Fruit fly (Drosophila melanogaster) whole organism, embryonic: ENCODE results near the gene CIA30.

Experiments used
- CG10321 ChIP-seq: fragments of 200-800 bp; sonication (Bioruptor generic); IDR thresholded peaks from 2 replicates; pipeline ENCODE4 v1.3.6; 2022; ENCODE audit warnings: missing biosample characterization, missing genetic modification characterization
- CG10543 ChIP-seq: fragments of 200-800 bp; sonication (Bioruptor generic); optimal IDR thresholded peaks from 3 replicates; lab custom pipeline; 2017; ENCODE audit warnings: missing biosample characterization, mild to moderate bottlenecking, missing genetic modification characterization, moderate library complexity
- CG11085 ChIP-seq: fragments of 200-800 bp; sonication (Bioruptor generic); IDR thresholded peaks from 2 replicates; pipeline ENCODE4 v1.3.6; 2022; ENCODE audit warnings: missing biosample characterization, missing genetic modification characterization
- CG12219 ChIP-seq: fragments of 200-800 bp; sonication (Bioruptor generic); optimal IDR thresholded peaks from 3 replicates; lab custom pipeline; 2018; ENCODE audit warnings: missing biosample characterization, mild to moderate bottlenecking, missing genetic modification characterization
- CG15479 ChIP-seq: fragments of 200-800 bp; sonication (Bioruptor generic); optimal IDR thresholded peaks from 3 replicates; lab custom pipeline; 2019; ENCODE audit warnings: missing biosample characterization, mild to moderate bottlenecking, missing genetic modification characterization, moderate library complexity
- CG17612 ChIP-seq: fragments of 200-800 bp; sonication (Bioruptor generic); IDR thresholded peaks from 2 replicates; pipeline ENCODE4 v1.3.6; 2022; ENCODE audit warnings: missing biosample characterization, missing genetic modification characterization
- CG1792 ChIP-seq: fragments of 200-800 bp; sonication (Bioruptor generic); optimal IDR thresholded peaks from 2 replicates; lab custom pipeline; 2016; ENCODE audit warnings: missing biosample characterization, missing genetic modification characterization
- CG2678 ChIP-seq: fragments of 200-800 bp; sonication (Bioruptor generic); optimal IDR thresholded peaks from 3 replicates; lab custom pipeline; 2019; ENCODE audit warnings: missing biosample characterization, mild to moderate bottlenecking, missing genetic modification characterization, moderate library complexity
- CG3163 ChIP-seq: fragments of 200-800 bp; sonication (Bioruptor generic); optimal IDR thresholded peaks from 3 replicates; lab custom pipeline; 2016; ENCODE audit warnings: missing biosample characterization, missing genetic modification characterization
- CG34224 ChIP-seq: fragments of 200-800 bp; sonication (Bioruptor generic); IDR thresholded peaks from 3 replicates; pipeline ENCODE4 v1.3.6; 2022; ENCODE audit warnings: missing biosample characterization, missing genetic modification characterization; ENCODE audit not compliant: partially characterized antibody
- CG3995 ChIP-seq: fragments of 200-800 bp; sonication (Bioruptor generic); optimal IDR thresholded peaks from 3 replicates; lab custom pipeline; 2016; ENCODE audit warnings: missing biosample characterization, missing genetic modification characterization
- CG4360 ChIP-seq: fragments of 200-800 bp; sonication (Bioruptor generic); IDR thresholded peaks from 2 replicates; pipeline ENCODE4 v1.3.6; 2022; ENCODE audit warnings: missing biosample characterization, missing genetic modification characterization
- CG4404 ChIP-seq: fragments of 200-800 bp; sonication (Bioruptor generic); IDR thresholded peaks from 2 replicates; pipeline ENCODE4 v1.3.6; 2022; ENCODE audit warnings: missing biosample characterization, missing genetic modification characterization
- CG7963 ChIP-seq: fragments of 200-800 bp; sonication (Bioruptor generic); IDR thresholded peaks from 3 replicates; pipeline ENCODE4 v1.3.6; 2022; ENCODE audit warnings: missing biosample characterization, missing genetic modification characterization; ENCODE audit not compliant: partially characterized antibody
- CG7987 ChIP-seq: fragments of 200-800 bp; sonication (Bioruptor generic); optimal IDR thresholded peaks from 2 replicates; lab custom pipeline; 2018; ENCODE audit warnings: missing biosample characterization, mild to moderate bottlenecking, missing genetic modification characterization, moderate library complexity
- CG8924 ChIP-seq: fragments of 200-800 bp; optimal IDR thresholded peaks from 3 replicates; lab custom pipeline; 2019; ENCODE audit warnings: missing biosample characterization, mild to moderate bottlenecking, missing genetic modification characterization, moderate library complexity
- CG9437 ChIP-seq: fragments of 200-800 bp; sonication (Bioruptor generic); optimal IDR thresholded peaks from 2 replicates; lab custom pipeline; 2018; ENCODE audit warnings: missing biosample characterization, mild to moderate bottlenecking, missing genetic modification characterization
- Deaf1 ChIP-seq: fragments of 200-800 bp; optimal IDR thresholded peaks from 3 replicates; lab custom pipeline; 2019; ENCODE audit warnings: missing biosample characterization, mild to moderate bottlenecking, missing genetic modification characterization, moderate library complexity
- Dp ChIP-seq: fragments of 200-800 bp; sonication (Bioruptor generic); optimal IDR thresholded peaks from 2 replicates; lab custom pipeline; 2018; ENCODE audit warnings: missing biosample characterization, mild to moderate bottlenecking, missing genetic modification characterization, moderate library complexity
- Fer2 ChIP-seq: fragments of 200-800 bp; sonication (Bioruptor generic); optimal IDR thresholded peaks from 2 replicates; lab custom pipeline; 2018; ENCODE audit warnings: missing biosample characterization, mild to moderate bottlenecking, missing genetic modification characterization, moderate library complexity
- GATAe ChIP-seq: fragments of 200-800 bp; sonication (Bioruptor generic); conservative IDR thresholded peaks from 2 replicates; pipeline ENCODE4 v1.3.6; 2022; ENCODE audit warnings: missing biosample characterization, missing genetic modification characterization
- H15 ChIP-seq: fragments of 200-800 bp; sonication (Bioruptor generic); IDR thresholded peaks from 3 replicates; pipeline ENCODE4 v1.3.6; 2022; ENCODE audit warnings: missing biosample characterization, missing genetic modification characterization
- H2.0 ChIP-seq: fragments of 200-800 bp; sonication (Bioruptor generic); IDR thresholded peaks from 2 replicates; pipeline ENCODE4 v1.3.6; 2022; ENCODE audit warnings: missing biosample characterization, missing genetic modification characterization
- Lpt ChIP-seq: fragments of >200 bp; optimal IDR thresholded peaks from 2 replicates; lab custom pipeline; 2018; ENCODE audit warnings: missing biosample characterization, missing genetic modification characterization
- Meics ChIP-seq: fragments of 200-800 bp; sonication (Bioruptor generic); optimal IDR thresholded peaks from 2 replicates; lab custom pipeline; 2017; ENCODE audit warnings: missing biosample characterization, mild to moderate bottlenecking, missing genetic modification characterization
- Nf-YB ChIP-seq: fragments of 200-800 bp; sonication (Bioruptor generic); optimal IDR thresholded peaks from 3 replicates; lab custom pipeline; 2019; ENCODE audit warnings: missing biosample characterization, mild to moderate bottlenecking, missing genetic modification characterization, moderate library complexity
- Sox102F ChIP-seq: fragments of 200-800 bp; sonication (Bioruptor generic); optimal IDR thresholded peaks from 2 replicates; lab custom pipeline; 2018; ENCODE audit warnings: missing biosample characterization, mild to moderate bottlenecking, missing genetic modification characterization, moderate library complexity
- Usf ChIP-seq: fragments of 200-800 bp; sonication (Bioruptor generic); optimal IDR thresholded peaks from 2 replicates; lab custom pipeline; 2017; ENCODE audit warnings: missing genotype, missing biosample characterization, missing genetic modification characterization
- caup ChIP-seq: fragments of 200-800 bp; sonication (Bioruptor generic); optimal IDR thresholded peaks from 3 replicates; lab custom pipeline; 2017; ENCODE audit warnings: missing biosample characterization, mild to moderate bottlenecking, missing genetic modification characterization, moderate library complexity; ENCODE audit not compliant: severe bottlenecking
- chinmo ChIP-seq: fragments of 200-800 bp; sonication (Bioruptor generic); IDR thresholded peaks from 4 replicates; pipeline ENCODE4 v1.3.6; 2022; ENCODE audit warnings: missing biosample characterization, missing genetic modification characterization; ENCODE audit not compliant: partially characterized antibody
- dmrt11E ChIP-seq: fragments of 200-800 bp; sonication (Bioruptor generic); optimal IDR thresholded peaks from 3 replicates; lab custom pipeline; 2018; ENCODE audit warnings: missing biosample characterization, mild to moderate bottlenecking, missing genetic modification characterization, moderate library complexity
- esg ChIP-seq: fragments of 200-800 bp; sonication (Bioruptor generic); conservative IDR thresholded peaks from 2 replicates; pipeline ENCODE4 v1.3.6; 2022; ENCODE audit warnings: missing biosample characterization, missing genetic modification characterization
- eyg ChIP-seq: fragments of 200-800 bp; sonication (Bioruptor generic); optimal IDR thresholded peaks from 3 replicates; lab custom pipeline; 2016; ENCODE audit warnings: missing biosample characterization, missing genetic modification characterization
- hbn ChIP-seq: fragments of 200-800 bp; sonication (Bioruptor generic); IDR thresholded peaks from 2 replicates; pipeline ENCODE4 v1.3.6; 2022; ENCODE audit warnings: missing biosample characterization, missing genetic modification characterization; ENCODE audit not compliant: partially characterized antibody
- hkb ChIP-seq, 2 experiments: fragments of 200-800 bp in 1 of 2; fragments of >200 bp in 1 of 2; sonication (Bioruptor generic) in 1 of 2; IDR thresholded peaks in 1 of 2; optimal IDR thresholded peaks in 1 of 2; 2 replicates each; pipeline versions ENCODE4 v1.3.6 to Lab custom; 2017 to 2022; ENCODE audit warnings: missing biosample characterization in 1 of 2, missing genetic modification characterization in 1 of 2
- jigr1 ChIP-seq: fragments of 200-800 bp; sonication (Bioruptor generic); IDR thresholded peaks from 3 replicates; pipeline ENCODE4 v1.3.6; 2022; ENCODE audit warnings: missing biosample characterization, missing genetic modification characterization
- klu ChIP-seq: fragments of 200-800 bp; sonication (Bioruptor generic); IDR thresholded peaks from 2 replicates; pipeline ENCODE4 v1.3.6; 2022; ENCODE audit warnings: missing biosample characterization, missing genetic modification characterization
- knrl ChIP-seq: fragments of 200-800 bp; sonication (Bioruptor generic); IDR thresholded peaks from 3 replicates; pipeline ENCODE4 v1.3.6; 2022; ENCODE audit warnings: missing biosample characterization, missing genetic modification characterization; ENCODE audit not compliant: partially characterized antibody
- lola ChIP-seq, 3 experiments: fragments of >200 bp in 2 of 3; fragments of 200-800 bp in 1 of 3; sonication (Bioruptor generic) in 1 of 3; optimal IDR thresholded peaks; 2 replicates each; lab custom pipeline; 2017 to 2019; ENCODE audit warnings: missing biosample characterization in 3 of 3, missing genetic modification characterization in 3 of 3, mild to moderate bottlenecking in 1 of 3, moderate library complexity in 1 of 3
- mam ChIP-seq: fragments of 200-800 bp; sonication (Bioruptor generic); optimal IDR thresholded peaks from 3 replicates; lab custom pipeline; 2016; ENCODE audit warnings: missing biosample characterization, missing genetic modification characterization
- org-1 ChIP-seq: fragments of 200-800 bp; sonication (Bioruptor generic); optimal IDR thresholded peaks from 2 replicates; lab custom pipeline; 2017; ENCODE audit warnings: missing biosample characterization, missing genetic modification characterization
- prd ChIP-seq, 3 experiments: fragments of >200 bp in 2 of 3; fragments of 200-800 bp in 1 of 3; sonication (Bioruptor generic) in 1 of 3; optimal IDR thresholded peaks in 2 of 3; IDR thresholded peaks in 1 of 3; 2 replicates in 2 of 3; 3 replicates in 1 of 3; pipeline versions ENCODE4 v1.3.6 to Lab custom; 2017 to 2022; ENCODE audit warnings: missing biosample characterization in 1 of 3, missing genetic modification characterization in 1 of 3
- row ChIP-seq: fragments of 200-800 bp; sonication (Bioruptor generic); IDR thresholded peaks from 3 replicates; pipeline ENCODE4 v1.3.6; 2022; ENCODE audit warnings: missing biosample characterization, missing genetic modification characterization
- sim ChIP-seq: fragments of 200-800 bp; sonication (Bioruptor generic); IDR thresholded peaks from 2 replicates; pipeline ENCODE4 v1.3.6; 2022; ENCODE audit warnings: missing biosample characterization, missing genetic modification characterization
- sima ChIP-seq: fragments of 200-800 bp; sonication (Bioruptor generic); optimal IDR thresholded peaks from 2 replicates; lab custom pipeline; 2016; ENCODE audit warnings: missing biosample characterization, missing genetic modification characterization
- stc ChIP-seq: fragments of 200-800 bp; sonication (Bioruptor generic); IDR thresholded peaks from 2 replicates; pipeline ENCODE4 v1.3.6; 2022; ENCODE audit warnings: missing biosample characterization, missing genetic modification characterization
- tgo ChIP-seq: fragments of 200-800 bp; sonication (Bioruptor generic); IDR thresholded peaks from 3 replicates; pipeline ENCODE4 v1.3.6; 2022; ENCODE audit warnings: missing biosample characterization, missing genetic modification characterization
- twi ChIP-seq: fragments of 200-800 bp; optimal IDR thresholded peaks from 2 replicates; lab custom pipeline; 2019; ENCODE audit warnings: missing biosample characterization, mild to moderate bottlenecking, missing genetic modification characterization, moderate library complexity

The CIA30 gene

DNA sequence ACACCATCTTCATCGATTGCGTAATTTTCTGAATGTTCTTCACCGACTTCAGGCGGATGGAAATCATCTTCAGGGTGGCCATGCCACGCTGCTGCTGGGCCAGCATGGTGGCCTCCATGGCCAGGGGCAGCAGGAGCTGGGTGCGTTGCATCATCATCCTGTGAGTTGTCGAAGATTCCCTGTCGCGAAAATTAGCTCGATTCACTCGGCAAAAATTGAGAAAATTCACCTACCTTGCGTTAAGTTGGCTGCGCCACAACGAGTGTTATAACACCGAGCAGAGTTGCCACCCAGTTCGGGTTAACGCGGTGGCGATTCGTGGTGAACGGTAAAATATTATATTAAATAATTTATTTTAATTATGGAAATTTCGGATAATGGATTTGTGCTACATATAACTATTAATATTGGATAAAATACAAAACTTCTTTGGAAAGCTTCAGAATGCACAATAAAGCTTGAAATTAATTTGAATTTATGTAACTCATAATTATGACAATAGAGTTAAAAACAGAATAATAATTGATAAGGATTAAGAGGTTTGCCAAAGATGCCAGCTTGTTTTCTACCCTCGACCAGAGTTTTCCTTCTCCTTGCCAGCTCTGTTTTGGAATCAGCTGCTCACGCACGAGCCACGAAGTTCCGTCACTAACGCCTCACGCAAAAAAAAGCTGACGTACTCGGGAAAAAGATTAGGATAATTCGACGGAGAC is 12.0 kb downstream of the CIA30 start, which contains the start of the genes ATPsyngamma and yata (continued):
- peak; percentile 49; the same call in 2 of the 3 replicates for TF ChIP-seq CG7963
- no peak for TF ChIP-seq sima
- no peak for TF ChIP-seq CG10321
- no peak for TF ChIP-seq org-1
- TF ChIP-seq H2.0 (GFP tag; lab: Robert Waterston, UW): no peak
- TF ChIP-seq GATAe (GFP tag; lab: Robert Waterston, UW): no peak
- TF ChIP-seq hkb (optimal IDR thresholded peaks at IDR 0.05; lab: Kevin White, UChicago): no peak
- no peak for TF ChIP-seq hkb (GFP tag; IDR thresholded peaks at IDR 0.05; lab: Robert Waterston, UW)
- no peak for TF ChIP-seq H15 (GFP tag; lab: Robert Waterston, UW)
- TF ChIP-seq esg (GFP tag; lab: Robert Waterston, UW): no peak
- peak; percentile 86 for TF ChIP-seq row (GFP tag; lab: Robert Waterston, UW)
- no peak for TF ChIP-seq Lpt
- peak; percentile 8 for TF ChIP-seq Dp
- TF ChIP-seq Meics (GFP tag; lab: Kevin White, UChicago): peak; percentile 65
- peak; percentile 78 for TF ChIP-seq knrl (GFP tag; lab: Robert Waterston, UW)
- no peak for TF ChIP-seq CG12219 (GFP tag; lab: Kevin White, UChicago)
- TF ChIP-seq Deaf1 (tag; lab: Kevin White, UChicago): peak; percentile 53
- peak in 1 of 3 experiments; percentile 35 for TF ChIP-seq lola (GFP tag; optimal IDR thresholded peaks at IDR 0.05; lab: Kevin White, UChicago)
- TF ChIP-seq CG3163 (GFP tag; lab: Kevin White, UChicago): no peak
- TF ChIP-seq dmrt11E: peak; percentile 13
- no peak for TF ChIP-seq CG10543 (GFP tag; lab: Kevin White, UChicago)
- TF ChIP-seq CG11085 (GFP tag; lab: Robert Waterston, UW): no peak
- peak; percentile 59 for TF ChIP-seq hbn
- peak; percentile 20 for TF ChIP-seq caup (GFP tag; lab: Kevin White, UChicago)
- TF ChIP-seq sim: no peak
- peak; percentile 11 for TF ChIP-seq CG15479 (GFP tag; lab: Kevin White, UChicago)
- TF ChIP-seq Sox102F: no peak
- no peak for TF ChIP-seq stc (GFP tag; lab: Robert Waterston, UW)
- no peak for TF ChIP-seq CG1792 (GFP tag; lab: Kevin White, UChicago)
- TF ChIP-seq CG3995 (GFP tag; lab: Kevin White, UChicago): peak; percentile 0
- no peak for TF ChIP-seq eyg (GFP tag; lab: Kevin White, UChicago)
- TF ChIP-seq chinmo (GFP tag; lab: Robert Waterston, UW): no peak
- no peak for TF ChIP-seq CG2678 (tag; lab: Kevin White, UChicago)
- TF ChIP-seq Fer2 (tag; lab: Kevin White, UChicago): no peak
- TF ChIP-seq twi (tag; lab: Kevin White, UChicago): no peak
- no peak for TF ChIP-seq prd (optimal IDR thresholded peaks at IDR 0.05; lab: Kevin White, UChicago)
- peak; percentile 50; the same call in 2 of the 3 replicates for TF ChIP-seq prd (GFP tag; IDR thresholded peaks at IDR 0.05; lab: Robert Waterston, UW)
- peak; percentile 35 for TF ChIP-seq CG7987 (GFP tag; lab: Kevin White, UChicago)
- no peak for TF ChIP-seq Usf
- no peak for TF ChIP-seq CG9437
- 0 out of 3 replicates have a peak, but pooled peaks have one; percentile 26 for TF ChIP-seq tgo (GFP tag; lab: Robert Waterston, UW)
- TF ChIP-seq mam (GFP tag; lab: Kevin White, UChicago): no peak
- peak; percentile 57 for TF ChIP-seq CG8924 (tag; lab: Kevin White, UChicago)
- TF ChIP-seq jigr1 (GFP tag; lab: Robert Waterston, UW): peak; percentile 81; the same call in 2 of the 3 replicates
- TF ChIP-seq CG4360 (GFP tag; lab: Robert Waterston, UW): no peak
- peak; percentile 43 for TF ChIP-seq CG34224 (GFP tag; lab: Robert Waterston, UW)
- no peak for TF ChIP-seq klu
- TF ChIP-seq CG4404 (GFP tag; lab: Robert Waterston, UW): no peak
- TF ChIP-seq Nf-YB: no peak
- no peak for TF ChIP-seq CG17612 (GFP tag; lab: Robert Waterston, UW)
